Fruit fly (Drosophila melanogaster) whole organism, embryonic: Measurements from ENCODE around the gene Blos4.

Source experiments
- Abd-B ChIP-seq: fragments of 200-800 bp; sonication (Bioruptor generic); optimal IDR thresholded peaks from 2 replicates; lab custom pipeline; 2018; ENCODE audit warnings: missing biosample characterization, mild to moderate bottlenecking, missing genetic modification characterization, moderate library complexity
- Adf1 ChIP-seq: fragments of 200-800 bp; sonication (Bioruptor generic); IDR thresholded peaks from 2 replicates; pipeline ENCODE4 v1.3.6; 2022; ENCODE audit warnings: missing biosample characterization, missing genetic modification characterization
- CG10366 ChIP-seq: fragments of 200-800 bp; sonication (Bioruptor generic); IDR thresholded peaks from 2 replicates; pipeline ENCODE4 v1.3.6; 2022; ENCODE audit warnings: missing biosample characterization, missing genetic modification characterization
- CG10543 ChIP-seq: fragments of 200-800 bp; sonication (Bioruptor generic); optimal IDR thresholded peaks from 3 replicates; lab custom pipeline; 2017; ENCODE audit warnings: missing biosample characterization, mild to moderate bottlenecking, missing genetic modification characterization, moderate library complexity
- CG10979 ChIP-seq: fragments of 200-800 bp; sonication (Bioruptor generic); optimal IDR thresholded peaks from 2 replicates; lab custom pipeline; 2018; ENCODE audit warnings: missing biosample characterization, mild to moderate bottlenecking, missing genetic modification characterization, moderate library complexity
- CG11398 ChIP-seq: fragments of 200-800 bp; sonication (Bioruptor generic); optimal IDR thresholded peaks from 2 replicates; lab custom pipeline; 2016; ENCODE audit warnings: missing biosample characterization, missing genetic modification characterization
- CG12104 ChIP-seq: fragments of 200-800 bp; sonication (Bioruptor generic); optimal IDR thresholded peaks from 3 replicates; lab custom pipeline; 2016; ENCODE audit warnings: missing biosample characterization, missing genetic modification characterization
- CG1233 ChIP-seq: fragments of 200-800 bp; sonication (Bioruptor generic); optimal IDR thresholded peaks from 4 replicates; lab custom pipeline; 2018; ENCODE audit warnings: missing biosample characterization, mild to moderate bottlenecking, missing genetic modification characterization
- CG13424 ChIP-seq: fragments of 200-800 bp; sonication (Bioruptor generic); optimal IDR thresholded peaks from 2 replicates; lab custom pipeline; 2019; ENCODE audit warnings: missing biosample characterization, mild to moderate bottlenecking, missing genetic modification characterization, moderate library complexity
- CG15011 ChIP-seq: fragments of 200-800 bp; sonication (Bioruptor generic); optimal IDR thresholded peaks from 3 replicates; lab custom pipeline; 2018; ENCODE audit warnings: missing biosample characterization, mild to moderate bottlenecking, missing genetic modification characterization
- CG17385 ChIP-seq: fragments of 200-800 bp; sonication (Bioruptor generic); optimal IDR thresholded peaks from 3 replicates; lab custom pipeline; 2018; ENCODE audit warnings: missing biosample characterization, mild to moderate bottlenecking, missing genetic modification characterization
- CG18262 ChIP-seq: fragments of 200-800 bp; optimal IDR thresholded peaks from 3 replicates; lab custom pipeline; 2019; ENCODE audit warnings: missing biosample characterization, mild to moderate bottlenecking, missing genetic modification characterization, moderate library complexity
- CG31441 ChIP-seq: fragments of 200-800 bp; sonication (Bioruptor generic); IDR thresholded peaks from 2 replicates; pipeline ENCODE4 v1.3.6; 2022; ENCODE audit warnings: missing biosample characterization, missing genetic modification characterization
- CG42726 ChIP-seq: fragments of 200-800 bp; sonication (Bioruptor generic); IDR thresholded peaks from 2 replicates; pipeline ENCODE4 v1.3.6; 2022; ENCODE audit warnings: missing biosample characterization, missing genetic modification characterization; ENCODE audit not compliant: partially characterized antibody
- CG4707 ChIP-seq: fragments of 200-800 bp; sonication (Bioruptor generic); optimal IDR thresholded peaks from 2 replicates; lab custom pipeline; 2018; ENCODE audit warnings: missing biosample characterization, mild to moderate bottlenecking, missing genetic modification characterization, moderate library complexity
- CG8290 ChIP-seq, 3 experiments: fragments of 200-800 bp; sonication (Bioruptor generic); optimal IDR thresholded peaks; 2 replicates each; lab custom pipeline; 2016 to 2019; ENCODE audit warnings: missing biosample characterization in 3 of 3, missing genetic modification characterization in 3 of 3, mild to moderate bottlenecking in 2 of 3, moderate library complexity in 1 of 3
- CG8478 ChIP-seq: fragments of >200 bp; optimal IDR thresholded peaks from 2 replicates; lab custom pipeline; 2018
- CG8924 ChIP-seq: fragments of 200-800 bp; optimal IDR thresholded peaks from 3 replicates; lab custom pipeline; 2019; ENCODE audit warnings: missing biosample characterization, mild to moderate bottlenecking, missing genetic modification characterization, moderate library complexity
- CG9876 ChIP-seq: fragments of 200-800 bp; sonication (Bioruptor generic); optimal IDR thresholded peaks from 2 replicates; lab custom pipeline; 2016; ENCODE audit warnings: missing biosample characterization, missing genetic modification characterization
- CG9932 ChIP-seq: fragments of 200-800 bp; sonication (Bioruptor generic); IDR thresholded peaks from 2 replicates; pipeline ENCODE4 v1.3.6; 2022; ENCODE audit warnings: missing biosample characterization, missing genetic modification characterization
- Deaf1 ChIP-seq: fragments of 200-800 bp; optimal IDR thresholded peaks from 3 replicates; lab custom pipeline; 2019; ENCODE audit warnings: missing biosample characterization, mild to moderate bottlenecking, missing genetic modification characterization, moderate library complexity
- Dip3 ChIP-seq: fragments of 200-800 bp; sonication (Bioruptor generic); optimal IDR thresholded peaks from 3 replicates; lab custom pipeline; 2016; ENCODE audit warnings: missing biosample characterization, missing genetic modification characterization
- Drgx ChIP-seq: fragments of 200-800 bp; sonication (Bioruptor generic); IDR thresholded peaks from 2 replicates; pipeline ENCODE4 v1.3.6; 2022; ENCODE audit warnings: missing biosample characterization, missing genetic modification characterization
- E2f1 ChIP-seq: fragments of 200-800 bp; sonication (Bioruptor generic); IDR thresholded peaks from 2 replicates; pipeline ENCODE4 v1.3.6; 2022; ENCODE audit warnings: missing biosample characterization, missing genetic modification characterization
- HLH3B ChIP-seq: fragments of 200-800 bp; sonication (Bioruptor generic); IDR thresholded peaks from 2 replicates; pipeline ENCODE4 v1.3.6; 2022; ENCODE audit warnings: missing biosample characterization, missing genetic modification characterization
- Hr3 ChIP-seq: fragments of 200-800 bp; sonication (Bioruptor generic); optimal IDR thresholded peaks from 3 replicates; lab custom pipeline; 2016; ENCODE audit warnings: missing biosample characterization, missing genetic modification characterization
- Lim3 ChIP-seq: fragments of 200-800 bp; sonication (Bioruptor generic); IDR thresholded peaks from 2 replicates; pipeline ENCODE4 v1.3.6; 2022; ENCODE audit warnings: missing biosample characterization, missing genetic modification characterization
- MBD-R2 ChIP-seq: fragments of 200-800 bp; sonication (Bioruptor generic); IDR thresholded peaks from 2 replicates; pipeline ENCODE4 v1.3.6; 2022; ENCODE audit warnings: missing biosample characterization, missing genetic modification characterization
- Max ChIP-seq: fragments of 200-800 bp; sonication (Bioruptor generic); optimal IDR thresholded peaks from 2 replicates; lab custom pipeline; 2016; ENCODE audit warnings: missing biosample characterization, mild to moderate bottlenecking, missing genetic modification characterization
- Med ChIP-seq: fragments of 200-800 bp; sonication (Bioruptor generic); peaks from one replicate; lab custom pipeline; 2016; ENCODE audit warnings: missing biosample characterization, missing genetic modification characterization, mild to moderate bottlenecking, inconsistent platforms, moderate library complexity
- NFAT ChIP-seq: fragments of 200-800 bp; sonication (Bioruptor generic); IDR thresholded peaks from 2 replicates; pipeline ENCODE4 v1.3.6; 2022; ENCODE audit warnings: missing biosample characterization, missing genetic modification characterization
- Xbp1 ChIP-seq: fragments of 200-800 bp; sonication (Bioruptor generic); optimal IDR thresholded peaks from 3 replicates; lab custom pipeline; 2016; ENCODE audit warnings: missing biosample characterization, mild to moderate bottlenecking, missing genetic modification characterization
- az2 ChIP-seq: fragments of 200-800 bp; sonication (Bioruptor generic); optimal IDR thresholded peaks from 3 replicates; lab custom pipeline; 2016; ENCODE audit warnings: missing biosample characterization, missing genetic modification characterization
- fd96Cb ChIP-seq: fragments of 200-800 bp; sonication (Bioruptor generic); optimal IDR thresholded peaks from 2 replicates; lab custom pipeline; 2018; ENCODE audit warnings: missing biosample characterization, mild to moderate bottlenecking, missing genetic modification characterization, moderate library complexity
- inv ChIP-seq: fragments of 200-800 bp; sonication (Bioruptor generic); IDR thresholded peaks from 2 replicates; pipeline ENCODE4 v1.3.6; 2022; ENCODE audit warnings: missing biosample characterization, missing genetic modification characterization; ENCODE audit not compliant: partially characterized antibody
- jumu ChIP-seq: fragments of 200-800 bp; sonication (Bioruptor generic); optimal IDR thresholded peaks from 3 replicates; lab custom pipeline; 2016; ENCODE audit warnings: missing biosample characterization, missing genetic modification characterization
- kay ChIP-seq: fragments of 200-800 bp; sonication (Bioruptor generic); optimal IDR thresholded peaks from 2 replicates; lab custom pipeline; 2016; ENCODE audit warnings: missing biosample characterization, missing genetic modification characterization
- kni ChIP-seq: fragments of 200-800 bp; sonication (Bioruptor generic); optimal IDR thresholded peaks from 3 replicates; lab custom pipeline; 2017; ENCODE audit warnings: mild to moderate bottlenecking, missing biosample characterization, missing genetic modification reagents, missing genetic modification characterization
- lmd ChIP-seq: fragments of 200-800 bp; sonication (Bioruptor generic); IDR thresholded peaks from 2 replicates; pipeline ENCODE4 v1.3.6; 2022; ENCODE audit warnings: missing biosample characterization, missing genetic modification characterization
- nau ChIP-seq: fragments of 200-800 bp; sonication (Bioruptor generic); optimal IDR thresholded peaks from 3 replicates; lab custom pipeline; 2017; ENCODE audit warnings: missing biosample characterization, mild to moderate bottlenecking, missing genetic modification characterization, missing genetic modification reagents
- nmo ChIP-seq: fragments of 200-800 bp; sonication (Bioruptor generic); optimal IDR thresholded peaks from 2 replicates; lab custom pipeline; 2018; ENCODE audit warnings: missing biosample characterization, mild to moderate bottlenecking, missing genetic modification characterization, moderate library complexity
- nom ChIP-seq: fragments of 200-800 bp; sonication (Bioruptor generic); optimal IDR thresholded peaks from 2 replicates; lab custom pipeline; 2017; ENCODE audit warnings: missing biosample characterization, missing genetic modification characterization, mild to moderate bottlenecking, moderate library complexity, missing genetic modification reagents
- pan ChIP-seq, 4 experiments: fragments of >200 bp in 3 of 4; fragments of 200-800 bp in 1 of 4; sonication (Bioruptor generic) in 1 of 4; optimal IDR thresholded peaks in 3 of 4; IDR thresholded peaks in 1 of 4; 2 replicates each; pipeline versions ENCODE4 v1.3.6 to Lab custom; 2017 to 2022; ENCODE audit warnings: missing biosample characterization in 2 of 4, missing genetic modification characterization in 2 of 4, mixed read lengths in 1 of 4
- pum ChIP-seq: fragments of 200-800 bp; sonication (Bioruptor generic); optimal IDR thresholded peaks from 2 replicates; lab custom pipeline; 2016; ENCODE audit warnings: missing biosample characterization, missing genetic modification characterization
- sc ChIP-seq, 3 experiments: fragments of >200 bp in 2 of 3; fragments of 200-800 bp in 1 of 3; sonication (Bioruptor generic) in 1 of 3; optimal IDR thresholded peaks; 2 replicates in 2 of 3; 3 replicates in 1 of 3; lab custom pipeline; 2017; ENCODE audit warnings: mild to moderate bottlenecking in 1 of 3, missing biosample characterization in 1 of 3, missing genetic modification characterization in 1 of 3, missing genetic modification reagents in 1 of 3
- schlank ChIP-seq: fragments of 200-800 bp; sonication (Bioruptor generic); optimal IDR thresholded peaks from 2 replicates; lab custom pipeline; 2018; ENCODE audit warnings: missing biosample characterization, mild to moderate bottlenecking, missing genetic modification characterization
- sens ChIP-seq: fragments of 200-800 bp; sonication (Bioruptor generic); peaks from one replicate; lab custom pipeline; 2016; ENCODE audit warnings: missing biosample characterization, missing genetic modification characterization
- tna ChIP-seq: fragments of 200-800 bp; sonication (Bioruptor generic); IDR thresholded peaks from 2 replicates; pipeline ENCODE4 v1.3.6; 2022; ENCODE audit warnings: missing biosample characterization, missing genetic modification characterization; ENCODE audit not compliant: partially characterized antibody
- ttk ChIP-seq: fragments of 200-800 bp; sonication (Bioruptor generic); IDR thresholded peaks from 2 replicates; pipeline ENCODE4 v2.1.2; 2022; ENCODE audit warnings: missing biosample characterization, missing genetic modification characterization
- wor ChIP-seq: fragments of 200-800 bp; sonication (Bioruptor generic); IDR thresholded peaks from 2 replicates; pipeline ENCODE4 v1.3.6; 2022; ENCODE audit warnings: missing biosample characterization, missing genetic modification characterization

The Blos4 gene

DNA sequence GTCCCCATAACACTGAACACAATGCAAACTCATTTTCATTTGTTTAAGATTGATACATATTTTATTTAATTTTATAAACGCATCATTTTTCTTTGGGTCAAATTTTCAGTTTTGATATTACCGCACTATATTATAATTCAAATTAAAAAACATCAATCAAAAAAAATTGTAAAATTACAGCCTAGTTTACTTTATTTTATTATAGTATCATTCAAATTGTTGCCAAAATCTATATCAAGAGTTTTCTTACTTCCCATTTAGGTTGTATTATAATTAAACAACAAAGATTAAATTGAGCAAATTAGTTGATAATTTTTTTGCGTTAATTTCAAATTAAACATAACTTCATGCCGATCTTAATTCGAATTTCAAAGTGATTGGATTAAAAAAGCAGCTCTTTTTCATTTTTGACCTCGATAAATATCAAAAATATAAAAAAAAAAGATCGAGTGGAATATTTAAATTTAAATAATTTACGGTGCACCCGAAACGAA, 27.0 kb upstream of the Blos4 start (continued):
- TF ChIP-seq CG10979 (tag; lab: Kevin White, UChicago) (peak; percentile 52), CG15011 (GFP tag; lab: Kevin White, UChicago) (no peak), CG18262 (tag; lab: Kevin White, UChicago) (peak; percentile 87), ttk (no peak), CG9932 (GFP tag; lab: Robert Waterston, UW) (no peak), CG10543 (GFP tag; lab: Kevin White, UChicago) (no peak), E2f1 (GFP tag; lab: Robert Waterston, UW) (no peak), CG8924 (no peak), schlank (tag; lab: Kevin White, UChicago) (no peak), nau (no peak), Deaf1 (tag; lab: Kevin White, UChicago) (no peak), sc (optimal IDR thresholded peaks at IDR 0.05; lab: Kevin White, UChicago) (no peak), sc (GFP tag; optimal IDR thresholded peaks at IDR 0.05; lab: Kevin White, UChicago) (peak; percentile 44), Lim3 (GFP tag; lab: Robert Waterston, UW) (no peak), CG42726 (GFP tag; lab: Robert Waterston, UW) (no peak), wor (GFP tag; lab: Robert Waterston, UW) (no peak), jumu (GFP tag; lab: Kevin White, UChicago) (no peak), sens (GFP tag; lab: Kevin White, UChicago) (peak; percentile 85), kni (GFP tag; lab: Kevin White, UChicago) (no peak), HLH3B (no peak), nom (GFP tag; lab: Kevin White, UChicago) (no peak), CG10366 (GFP tag; lab: Robert Waterston, UW) (no peak), fd96Cb (tag; lab: Kevin White, UChicago) (peak; percentile 20), Abd-B (GFP tag; lab: Kevin White, UChicago) (no peak), CG8478 (lab: Kevin White, UChicago) (no peak), CG13424 (tag; lab: Kevin White, UChicago) (peak; percentile 17), Xbp1 (peak; percentile 25), lmd (GFP tag; lab: Robert Waterston, UW) (no peak), CG9876 (GFP tag; lab: Kevin White, UChicago) (no peak), CG1233 (GFP tag; lab: Kevin White, UChicago) (no peak), nmo (GFP tag; lab: Kevin White, UChicago) (peak; percentile 71), CG31441 (GFP tag; lab: Robert Waterston, UW) (peak; percentile 46; the same call in 1 of the 2 replicates), az2 (peak; percentile 36), NFAT (GFP tag; lab: Robert Waterston, UW) (no peak), CG12104 (GFP tag; lab: Kevin White, UChicago) (no peak), CG17385 (GFP tag; lab: Kevin White, UChicago) (peak; percentile 10), MBD-R2 (GFP tag; lab: Robert Waterston, UW) (no peak), Adf1 (no peak), CG8290 (GFP tag; optimal IDR thresholded peaks at IDR 0.05; lab: Kevin White, UChicago) (no peak), CG8290 (tag; optimal IDR thresholded peaks at IDR 0.05; lab: Kevin White, UChicago) (no peak), kay (GFP tag; lab: Kevin White, UChicago) (no peak), CG4707 (no peak), inv (GFP tag; lab: Robert Waterston, UW) (no peak), Hr3 (GFP tag; lab: Kevin White, UChicago) (peak; percentile 50), CG11398 (no peak), pum (no peak), Drgx (no peak), Max (GFP tag; lab: Kevin White, UChicago) (no peak), pan (optimal IDR thresholded peaks at IDR 0.05; lab: Kevin White, UChicago) (no peak), pan (GFP tag; optimal IDR thresholded peaks at IDR 0.05 in 1 of 2, IDR thresholded peaks at IDR 0.05 in 1 of 2) (no peak), Dip3 (no peak), tna (GFP tag; lab: Robert Waterston, UW) (no peak), Med (GFP tag; lab: Kevin White, UChicago) (no peak)
